Worm (Caenorhabditis elegans): Measurements from ENCODE around the gene ZK177.2.

ZK177.2 gene

DNA sequence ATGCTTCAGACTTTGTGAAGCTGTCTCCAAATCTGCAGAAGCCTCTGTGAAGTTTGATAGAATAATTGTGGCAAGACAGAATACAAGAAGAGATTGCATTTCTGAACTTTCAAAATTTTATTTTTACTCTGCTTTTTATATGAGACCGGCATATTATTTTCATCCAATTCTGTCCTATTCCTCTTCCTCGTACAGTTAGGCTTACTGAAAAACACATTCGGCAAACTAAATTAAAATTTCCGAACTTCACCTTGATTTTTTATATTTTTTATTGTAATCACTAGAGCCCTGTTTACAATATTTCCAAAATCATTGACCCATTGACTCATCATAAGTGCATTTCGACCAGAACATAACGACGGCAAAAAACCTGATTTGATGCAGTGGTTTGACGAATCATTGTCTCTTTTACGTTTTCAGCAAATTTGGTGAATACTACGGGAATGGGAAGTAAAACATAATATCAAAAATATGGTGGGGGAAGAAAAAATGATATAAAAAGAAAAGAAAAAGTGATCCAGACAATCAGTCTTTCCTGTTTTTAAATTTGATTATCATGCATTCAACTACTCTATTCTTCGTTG, 20.8 kb upstream of the ZK177.2 start, which contains the start of the genes suex-1 and F12A10.9:
suex-1 (minus strand) TSS at position 101 of the 584 bp plus-strand sequence.
F12A10.9 (plus strand) TSS at position 534 of the 584 bp plus-strand sequence.
- TF ChIP-seq ztf-11 (tag; optimal IDR thresholded peaks at IDR 0.05) (no peak), ceh-43 (GFP tag; optimal IDR thresholded peaks at IDR 0.05) (no peak), hlh-1 (tag; optimal IDR thresholded peaks at IDR 0.05) (no peak), lin-32 (GFP tag; optimal IDR thresholded peaks at IDR 0.05) (no peak), lsy-2 (tag; optimal IDR thresholded peaks at IDR 0.05) (no peak), snpc-4 (tag; optimal IDR thresholded peaks at IDR 0.05) (no peak), mep-1 (tag; optimal IDR thresholded peaks at IDR 0.05) (no peak), M03D4.4 (tag; optimal IDR thresholded peaks at IDR 0.05) (no peak), nhr-12 (tag; optimal IDR thresholded peaks at IDR 0.05) (no peak)

DNA sequence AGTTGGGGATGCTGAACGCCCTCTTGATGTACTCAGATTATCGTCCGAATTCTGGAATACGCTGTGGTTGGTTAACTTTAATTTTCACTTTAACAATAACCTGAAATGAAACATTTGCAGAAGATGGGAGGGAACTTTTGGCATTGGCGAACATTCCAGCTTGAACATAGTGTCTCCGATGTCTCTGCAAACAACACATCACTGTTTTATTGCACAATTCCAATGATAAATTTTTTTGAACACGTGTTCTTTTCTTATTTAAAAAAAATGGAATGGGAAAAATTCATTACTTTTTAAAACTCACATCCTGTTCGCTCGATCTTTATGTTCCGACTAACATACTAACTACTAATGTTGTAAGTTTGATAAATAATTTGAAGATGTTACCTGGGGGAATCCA, 18.5 kb upstream of the ZK177.2 start, which contains the start of gene fzy-1:
fzy-1 (plus strand) TSS at position 301 of the 400 bp plus-strand sequence.
- TF ChIP-seq sem-2 (GFP tag; optimal IDR thresholded peaks at IDR 0.05), result no peak
- no peak for TF ChIP-seq lin-32 (GFP tag; optimal IDR thresholded peaks at IDR 0.05)
- no peak for TF ChIP-seq nhr-76 (tag; optimal IDR thresholded peaks at IDR 0.05)
- no peak for TF ChIP-seq elt-3 (tag; optimal IDR thresholded peaks at IDR 0.05)
- TF ChIP-seq ztf-11 (tag; optimal IDR thresholded peaks at IDR 0.05), result no peak
- no peak for TF ChIP-seq nhr-12 (tag; optimal IDR thresholded peaks at IDR 0.05)
- TF ChIP-seq nhr-2 (tag; optimal IDR thresholded peaks at IDR 0.05), result no peak
- no peak for TF ChIP-seq drap-1 (GFP tag; optimal IDR thresholded peaks at IDR 0.05)

DNA sequence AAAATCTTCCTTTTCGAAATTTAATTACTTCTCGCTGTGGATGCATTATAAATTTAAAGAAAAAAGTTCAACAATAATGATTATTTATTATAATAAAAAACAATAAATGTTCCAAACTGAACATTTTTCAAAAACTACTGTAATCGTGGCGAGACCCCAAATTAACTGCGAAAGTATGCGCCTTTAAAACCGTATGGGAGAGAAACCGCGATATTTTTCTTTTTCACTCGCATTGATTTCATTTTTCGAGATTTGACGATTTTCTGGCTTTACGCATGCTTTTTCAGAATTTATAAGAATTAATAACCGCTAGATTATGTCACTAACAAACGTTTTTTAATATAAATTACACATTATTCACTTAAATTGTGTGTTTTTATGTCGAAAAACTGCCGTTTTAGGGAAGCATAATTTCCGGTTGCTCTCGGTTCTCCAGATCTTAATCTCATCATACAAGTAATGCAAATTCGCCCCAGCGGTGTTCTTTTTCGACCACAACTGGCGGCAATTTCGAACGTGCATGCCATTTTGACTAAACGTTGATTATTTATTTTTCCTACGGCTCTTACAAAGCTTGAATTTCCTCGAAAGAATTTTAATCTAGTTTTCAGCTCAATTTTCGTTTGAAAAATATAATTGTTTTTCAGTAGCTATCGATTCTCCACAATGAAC, 17.9 kb upstream of the ZK177.2 start, which contains the start of gene F12A10.8:
F12A10.8 (minus strand) TSS at position 79 of the 672 bp plus-strand sequence.
- TF ChIP-seq ces-1 (GFP tag; optimal IDR thresholded peaks at IDR 0.05) (peak; percentile 89), elt-1 (tag; optimal IDR thresholded peaks at IDR 0.05; ENCODE audit: borderline replicate concordance, insufficient read depth) (peak; percentile 52), bed-3 (GFP tag; optimal IDR thresholded peaks at IDR 0.05) (no peak)

DNA sequence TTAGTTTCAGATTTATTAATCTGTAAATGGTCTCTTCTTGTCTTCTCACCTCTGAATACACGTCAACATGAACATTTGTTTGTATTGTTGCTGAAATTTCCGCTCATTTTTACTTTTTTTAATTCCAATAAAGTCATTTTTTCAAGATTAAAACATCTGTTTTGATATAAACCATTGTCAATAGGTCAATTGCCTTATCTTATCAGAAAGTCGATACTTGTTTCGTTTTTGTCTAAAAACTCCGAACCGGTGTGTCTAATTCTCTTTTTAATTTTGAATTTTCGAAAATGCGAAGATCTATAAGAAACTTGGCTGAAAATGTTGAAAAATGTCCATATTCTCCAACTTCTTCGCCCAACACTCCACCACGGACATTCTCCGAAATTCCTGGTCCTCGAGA, 15.2 kb upstream of the ZK177.2 start, which contains the start of gene cyp-44A1:
cyp-44A1 (plus strand) TSS at position 285 of the 400 bp plus-strand sequence.
- TF ChIP-seq flh-1 (GFP tag; optimal IDR thresholded peaks at IDR 0.05), result no peak
- TF ChIP-seq lin-13 (tag; optimal IDR thresholded peaks at IDR 0.05), result no peak
- no peak for TF ChIP-seq sptf-1 (tag; optimal IDR thresholded peaks at IDR 0.05)
- TF ChIP-seq sem-2 (GFP tag; optimal IDR thresholded peaks at IDR 0.05), result no peak
- no peak for TF ChIP-seq nhr-28 (tag; optimal IDR thresholded peaks at IDR 0.05)
- TF ChIP-seq ces-1 (GFP tag; optimal IDR thresholded peaks at IDR 0.05), result no peak
- no peak for TF ChIP-seq mep-1 (tag; optimal IDR thresholded peaks at IDR 0.05)
- no peak for TF ChIP-seq nhr-237 (tag; optimal IDR thresholded peaks at IDR 0.05)
- TF ChIP-seq nhr-2 (tag; optimal IDR thresholded peaks at IDR 0.05), result no peak
- no peak for TF ChIP-seq unc-62 (GFP tag; optimal IDR thresholded peaks at IDR 0.05)
- no peak for TF ChIP-seq ztf-11 (tag; optimal IDR thresholded peaks at IDR 0.05)
- TF ChIP-seq pha-4 (tag; optimal IDR thresholded peaks at IDR 0.05), result no peak
- TF ChIP-seq nhr-76 (tag; optimal IDR thresholded peaks at IDR 0.05), result no peak
- no peak for TF ChIP-seq mab-5 (tag; optimal IDR thresholded peaks at IDR 0.05)
- no peak for TF ChIP-seq snpc-4 (tag; optimal IDR thresholded peaks at IDR 0.05)
- no peak for TF ChIP-seq elt-3 (tag; optimal IDR thresholded peaks at IDR 0.05)
- TF ChIP-seq bed-3 (GFP tag; optimal IDR thresholded peaks at IDR 0.05), result no peak

DNA sequence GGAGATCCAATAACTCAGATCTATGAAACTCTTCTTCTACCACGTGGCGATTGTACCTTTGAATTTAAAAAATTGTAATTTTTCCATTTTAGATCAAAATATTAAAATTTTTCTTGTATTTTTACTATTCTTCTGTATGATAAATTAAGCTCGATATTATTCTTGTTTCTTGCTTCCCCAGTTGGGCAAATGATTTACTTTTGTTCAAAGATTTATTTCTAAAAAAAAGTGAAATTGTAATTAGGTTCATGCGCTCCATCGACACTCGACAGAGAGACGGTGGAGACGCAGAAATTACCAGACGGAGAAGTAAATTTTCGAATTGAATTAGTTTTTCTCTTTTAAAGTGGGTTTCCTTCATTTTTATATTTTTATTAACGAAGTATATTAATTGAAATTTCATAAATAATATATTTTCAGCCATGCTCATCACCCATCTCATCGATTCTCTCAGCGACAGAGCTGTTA, 13.2 kb upstream of the ZK177.2 start, which contains the start of gene npp-24:
npp-24 (plus strand) TSS at position 51 of the 468 bp plus-strand sequence.
- TF ChIP-seq mep-1 (tag; optimal IDR thresholded peaks at IDR 0.05), result no peak
- no peak for TF ChIP-seq cnd-1 (tag; optimal IDR thresholded peaks at IDR 0.05)
- no peak for TF ChIP-seq nhr-12 (tag; optimal IDR thresholded peaks at IDR 0.05)
- no peak for TF ChIP-seq elt-1 (tag; optimal IDR thresholded peaks at IDR 0.05; ENCODE audit: borderline replicate concordance, insufficient read depth)
- TF ChIP-seq unc-39 (tag; optimal IDR thresholded peaks at IDR 0.05), result no peak
- no peak for TF ChIP-seq snpc-4 (tag; optimal IDR thresholded peaks at IDR 0.05)
- TF ChIP-seq zip-8 (tag; optimal IDR thresholded peaks at IDR 0.05), result no peak
- peak; percentile 3 for TF ChIP-seq blmp-1 (tag; optimal IDR thresholded peaks at IDR 0.05)
- TF ChIP-seq nhr-237 (tag; optimal IDR thresholded peaks at IDR 0.05), result no peak
- TF ChIP-seq ceh-39 (tag; optimal IDR thresholded peaks at IDR 0.05), result no peak
- no peak for TF ChIP-seq unc-120 (tag; optimal IDR thresholded peaks at IDR 0.05; ENCODE audit: poor library complexity, severe bottlenecking)
- TF ChIP-seq ces-1 (GFP tag; optimal IDR thresholded peaks at IDR 0.05), result peak; percentile 79
- TF ChIP-seq ceh-83 (GFP tag; optimal IDR thresholded peaks at IDR 0.05), result no peak
